Worm (Caenorhabditis elegans): ENCODE measurements around the gene mrps-2.

DNA sequence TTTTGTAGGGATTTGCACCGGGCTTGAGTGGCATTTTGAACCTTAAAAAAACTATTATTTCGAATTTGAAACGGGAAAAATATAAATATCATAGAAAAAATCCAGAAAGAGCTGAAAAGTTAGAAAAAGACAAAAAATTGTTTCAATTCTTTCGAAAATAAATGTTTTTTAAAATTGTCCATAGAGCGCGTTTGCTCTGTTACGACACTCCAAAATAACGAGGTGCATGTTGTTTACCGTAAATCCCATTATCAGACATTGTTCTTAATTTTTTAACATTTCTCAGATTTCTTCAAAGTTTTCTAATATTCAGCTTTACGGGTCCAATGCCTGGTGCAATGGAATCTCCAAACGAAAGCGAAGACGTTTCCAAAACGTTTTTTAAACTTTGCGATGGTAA, 3.4 kb upstream of the mrps-2 start, which contains the start of the genes dnj-22 and natc-1:
- TF ChIP-seq him-1 (tag; optimal IDR thresholded peaks at IDR 0.05), result no peak
- TF ChIP-seq W03F9.2 (tag; optimal IDR thresholded peaks at IDR 0.05), result peak; percentile 88
- no peak for TF ChIP-seq dao-5 (tag; optimal IDR thresholded peaks at IDR 0.05)

Data from whole organism, L4/young adult.